Worm (Caenorhabditis elegans): Measurements from ENCODE around the gene dot-1.4.

DNA sequence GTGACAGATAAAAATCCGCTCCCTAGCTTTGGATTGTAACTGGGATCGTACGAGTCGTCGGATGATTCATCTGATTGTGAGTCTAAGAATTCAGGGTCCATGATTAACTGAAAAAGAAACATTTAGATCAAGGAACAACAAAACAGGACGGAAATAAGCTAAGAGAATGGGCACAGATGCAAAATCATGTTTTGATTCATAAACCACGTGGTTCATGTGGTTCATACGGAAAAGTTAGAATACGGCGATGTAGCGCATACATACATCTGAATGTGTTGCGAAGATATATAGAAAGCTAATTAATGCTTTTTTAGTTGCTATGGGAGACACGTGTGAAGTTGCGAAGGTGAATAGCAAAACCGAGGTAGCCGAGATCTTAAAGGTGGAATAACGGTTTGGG is 10.5 kb upstream of the dot-1.4 start, which contains the start of gene F55G7.3:
- TF ChIP-seq hnd-1 (tag; optimal IDR thresholded peaks at IDR 0.05) (no peak), scrt-1 (GFP tag; IDR thresholded peaks at IDR 0.05) (no peak), tbx-11 (GFP tag; IDR thresholded peaks at IDR 0.05) (no peak), B0310.2 (tag; optimal IDR thresholded peaks at IDR 0.05) (no peak), tra-4 (tag; optimal IDR thresholded peaks at IDR 0.05) (no peak), F13C5.2 (tag; optimal IDR thresholded peaks at IDR 0.05) (no peak), ceh-13 (GFP tag; optimal IDR thresholded peaks at IDR 0.05) (no peak), ama-1 (optimal IDR thresholded peaks at IDR 0.05) (no peak), ets-7 (tag; optimal IDR thresholded peaks at IDR 0.05) (no peak)
